Fruit fly (Drosophila melanogaster): ENCODE data around the gene Tsp66E.

Gene Tsp66E

dm6 chr3L:8956669-8957068 is 44.4 kb downstream of the Tsp66E start, which contains the start of gene mRpL12 (continued):
- TF ChIP-seq sc (optimal IDR thresholded peaks at IDR 0.05) (no peak), sc (GFP tag; optimal IDR thresholded peaks at IDR 0.05) (no peak), B-H2 (GFP tag; optimal IDR thresholded peaks at IDR 0.05) (no peak), CG16863 (GFP tag; optimal IDR thresholded peaks at IDR 0.05) (no peak), Six4 (GFP tag; optimal IDR thresholded peaks at IDR 0.05) (no peak), btn (GFP tag; optimal IDR thresholded peaks at IDR 0.05) (no peak), Adf1 (GFP tag; IDR thresholded peaks at IDR 0.05) (no peak), CG3847 (GFP tag; IDR thresholded peaks at IDR 0.05) (no peak), unpg (GFP tag; optimal IDR thresholded peaks at IDR 0.05) (no peak), nerfin-2 (GFP tag; IDR thresholded peaks at IDR 0.05; ENCODE audit: partially characterized antibody) (peak; percentile 32; the same call in 1 of the 2 replicates), CG18599 (GFP tag; optimal IDR thresholded peaks at IDR 0.05) (no peak), CG13287 (GFP tag; IDR thresholded peaks at IDR 0.05; ENCODE audit: partially characterized antibody) (peak; percentile 49), chn (GFP tag; optimal IDR thresholded peaks at IDR 0.05) (no peak), YL-1 (GFP tag; optimal IDR thresholded peaks at IDR 0.05) (peak; percentile 48), CG2889 (GFP tag; IDR thresholded peaks at IDR 0.05) (no peak), crp (GFP tag; optimal IDR thresholded peaks at IDR 0.05) (peak; percentile 7 to 83), gem (tag; optimal IDR thresholded peaks at IDR 0.05) (no peak), Mes4 (GFP tag; optimal IDR thresholded peaks at IDR 0.05) (no peak), Meics (GFP tag; optimal IDR thresholded peaks at IDR 0.05) (no peak), BEAF-32 (GFP tag; optimal IDR thresholded peaks at IDR 0.05) (peak; percentile 30), CG6272 (GFP tag; IDR thresholded peaks at IDR 0.05) (no peak), CG11456 (GFP tag; IDR thresholded peaks at IDR 0.05) (no peak), peb (GFP tag; IDR thresholded peaks at IDR 0.05) (no peak), vfl (GFP tag; optimal IDR thresholded peaks at IDR 0.05) (no peak), CG3995 (GFP tag; optimal IDR thresholded peaks at IDR 0.05) (peak; percentile 52), Doc3 (GFP tag; IDR thresholded peaks at IDR 0.05; ENCODE audit: partially characterized antibody) (no peak), tap (tag; optimal IDR thresholded peaks at IDR 0.05) (no peak), yki (optimal IDR thresholded peaks at IDR 0.05) (no peak), CG6654 (GFP tag; optimal IDR thresholded peaks at IDR 0.05) (no peak), Pdp1 (GFP tag; optimal IDR thresholded peaks at IDR 0.05) (peak in 1 of 2 experiments; percentile 98), Blimp-1 (GFP tag; optimal IDR thresholded peaks at IDR 0.05) (no peak)

- TF ChIP-seq CG2129 (GFP tag; IDR thresholded peaks at IDR 0.05; ENCODE audit: partially characterized antibody) (no peak), Blimp-1 (GFP tag; optimal IDR thresholded peaks at IDR 0.05) (peak; percentile 51), dysf (GFP tag; IDR thresholded peaks at IDR 0.05) (peak; percentile 7; the same call in 1 of the 3 replicates), ci (GFP tag; IDR thresholded peaks at IDR 0.05) (no peak), CG2712 (tag; optimal IDR thresholded peaks at IDR 0.05) (peak; percentile 27), CG6791 (GFP tag; IDR thresholded peaks at IDR 0.05; ENCODE audit: partially characterized antibody) (peak; percentile 26; the same call in 1 of the 3 replicates), NfI (GFP tag; optimal IDR thresholded peaks at IDR 0.05) (no peak), CG13424 (tag; optimal IDR thresholded peaks at IDR 0.05) (peak; percentile 18), CG17829 (tag; optimal IDR thresholded peaks at IDR 0.05) (no peak), HmgD (GFP tag; optimal IDR thresholded peaks at IDR 0.05) (no peak), CG12659 (GFP tag; optimal IDR thresholded peaks at IDR 0.05) (peak; percentile 24), Hr78 (GFP tag; optimal IDR thresholded peaks at IDR 0.05) (peak in 1 of 2 experiments; percentile 5), grau (tag; optimal IDR thresholded peaks at IDR 0.05) (peak; percentile 31), CG14441 (GFP tag; IDR thresholded peaks at IDR 0.05) (no peak), B-H2 (GFP tag; optimal IDR thresholded peaks at IDR 0.05) (no peak), tio (GFP tag; optimal IDR thresholded peaks at IDR 0.05) (no peak), CG15011 (GFP tag; optimal IDR thresholded peaks at IDR 0.05) (no peak), CG9817 (tag; optimal IDR thresholded peaks at IDR 0.05) (peak; percentile 7), CoRest (tag; optimal IDR thresholded peaks at IDR 0.05) (peak; percentile 18), Abd-B (GFP tag; optimal IDR thresholded peaks at IDR 0.05) (no peak), dpn (GFP tag; optimal IDR thresholded peaks at IDR 0.05) (no peak), Med (GFP tag) (peak; percentile 28)
Measured at dm6 chr3L:8958557-8958956, 46.3 kb downstream of the Tsp66E start, which contains the start of gene CG13313. TSS of gene CG13313 (plus strand) at chr3L:8958857.
